Fruit fly (Drosophila melanogaster) whole organism, pupa: ENCODE data around the gene AGO2.

Experiments used
- CG10348 ChIP-seq: fragments of 200-800 bp; sonication (Bioruptor generic); IDR thresholded peaks from 2 replicates; pipeline ENCODE4 v1.3.6; 2022; ENCODE audit warnings: missing biosample characterization, missing genetic modification characterization
- D1 ChIP-seq: fragments of 200-800 bp; sonication (Bioruptor generic); optimal IDR thresholded peaks from 2 replicates; lab custom pipeline; 2018; ENCODE audit warnings: missing biosample characterization, mild to moderate bottlenecking, missing genetic modification characterization, moderate library complexity
- EcR ChIP-seq: fragments of 200-800 bp; sonication (Bioruptor generic); optimal IDR thresholded peaks from 3 replicates; lab custom pipeline; 2019; ENCODE audit warnings: missing biosample characterization, missing genetic modification characterization, mild to moderate bottlenecking, moderate library complexity, missing genetic modification reagents
- Ets98B ChIP-seq: fragments of 200-800 bp; sonication (Bioruptor generic); IDR thresholded peaks from 2 replicates; pipeline ENCODE4 v1.3.6; 2022; ENCODE audit warnings: missing biosample characterization, missing genetic modification characterization
- Snoo ChIP-seq: fragments of 200-800 bp; sonication (Bioruptor generic); optimal IDR thresholded peaks from 3 replicates; lab custom pipeline; 2017; ENCODE audit warnings: missing biosample characterization, mild to moderate bottlenecking, missing genetic modification characterization, inconsistent platforms

DNA sequence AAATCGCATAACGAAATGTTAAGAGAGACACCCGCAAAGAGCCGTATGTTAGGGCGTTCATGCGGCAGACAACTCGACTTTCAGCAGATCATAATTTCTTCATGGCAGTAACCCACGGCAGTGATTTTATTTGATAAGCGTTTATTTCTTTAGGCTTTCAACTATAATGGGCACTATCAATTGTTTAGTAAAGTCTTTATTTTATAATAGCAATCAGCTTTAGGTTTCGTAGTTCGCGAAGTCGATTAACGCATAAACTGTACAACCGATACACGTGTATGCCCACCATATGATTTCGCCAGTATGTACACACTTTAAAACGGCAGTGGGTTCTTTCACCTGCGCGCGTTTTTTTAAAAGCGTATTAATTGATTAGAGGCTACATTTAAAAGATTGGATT is 45.7 kb upstream of the AGO2 start, which contains the start of gene CG7841:
- TF ChIP-seq Ets98B (GFP tag; lab: Robert Waterston, UW) (peak; percentile 98), Snoo (tag; lab: Kevin White, UChicago) (peak; percentile 99), D1 (tag; lab: Kevin White, UChicago) (peak; percentile 97), EcR (GFP tag; lab: Kevin White, UChicago) (peak; percentile 92), CG10348 (GFP tag; lab: Robert Waterston, UW) (no peak)
